Fruit fly (Drosophila melanogaster): Measurements from ENCODE around the gene CG34376.

CG34376 gene

DNA sequence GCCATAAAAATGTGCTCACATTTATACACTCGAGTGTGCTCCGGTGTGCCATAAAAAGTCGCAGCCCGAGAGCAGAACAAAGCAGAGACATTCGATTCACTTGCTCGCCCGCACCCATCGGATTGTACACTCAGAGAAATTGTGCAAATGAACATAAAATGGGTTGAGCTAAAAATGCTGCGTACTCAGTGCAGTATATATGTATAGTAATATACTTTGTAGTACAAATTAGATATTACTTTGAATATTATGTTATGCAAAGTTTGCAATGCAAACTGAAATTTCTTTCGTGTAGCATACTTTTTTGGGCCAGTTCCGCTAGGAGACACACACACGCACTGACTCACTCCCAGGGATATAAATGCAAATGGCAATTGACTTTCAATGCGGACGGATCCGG is 55.7 kb downstream of the CG34376 start (continued):
- TF ChIP-seq emc (GFP tag; optimal IDR thresholded peaks at IDR 0.05) (no peak), CG9609 (GFP tag; optimal IDR thresholded peaks at IDR 0.05) (no peak), CG4424 (GFP tag; optimal IDR thresholded peaks at IDR 0.05) (no peak), CG3838 (GFP tag; optimal IDR thresholded peaks at IDR 0.05) (no peak), dm (GFP tag; optimal IDR thresholded peaks at IDR 0.05) (no peak), Chrac-16 (GFP tag; optimal IDR thresholded peaks at IDR 0.05) (no peak), fd102C (GFP tag; optimal IDR thresholded peaks at IDR 0.05) (no peak), sna (GFP tag; IDR thresholded peaks at IDR 0.05; ENCODE audit: partially characterized antibody) (no peak), Nf-YC (tag; optimal IDR thresholded peaks at IDR 0.05) (no peak), Hmx (GFP tag; optimal IDR thresholded peaks at IDR 0.05) (no peak), zen2 (GFP tag; IDR thresholded peaks at IDR 0.05; ENCODE audit: partially characterized antibody) (no peak), h (optimal IDR thresholded peaks at IDR 0.05) (no peak), HHEX (GFP tag; optimal IDR thresholded peaks at IDR 0.05) (no peak), HmgZ (tag; optimal IDR thresholded peaks at IDR 0.05) (no peak), CG12299 (tag; optimal IDR thresholded peaks at IDR 0.05) (no peak), ato (GFP tag; IDR thresholded peaks at IDR 0.05; ENCODE audit: partially characterized antibody) (no peak), Meics (GFP tag; optimal IDR thresholded peaks at IDR 0.05) (peak; percentile 56), CG14860 (GFP tag; IDR thresholded peaks at IDR 0.05; ENCODE audit: partially characterized antibody) (no peak), ase (GFP tag; IDR thresholded peaks at IDR 0.05) (no peak), grn (GFP tag; optimal IDR thresholded peaks at IDR 0.05) (no peak), Hey (tag; optimal IDR thresholded peaks at IDR 0.05) (no peak), CG9817 (tag; optimal IDR thresholded peaks at IDR 0.05) (no peak), Antp (GFP tag; optimal IDR thresholded peaks at IDR 0.05) (no peak), gsb (GFP tag; IDR thresholded peaks at IDR 0.05) (no peak), CG7271 (tag; optimal IDR thresholded peaks at IDR 0.05) (no peak), CG14965 (GFP tag; optimal IDR thresholded peaks at IDR 0.05; ENCODE audit: borderline replicate concordance) (no peak), nmo (GFP tag; optimal IDR thresholded peaks at IDR 0.05) (no peak), kah (GFP tag; optimal IDR thresholded peaks at IDR 0.05) (no peak), CG13624 (GFP tag; optimal IDR thresholded peaks at IDR 0.05) (no peak), CG11504 (tag; optimal IDR thresholded peaks at IDR 0.05) (peak; percentile 27), Bdp1 (GFP tag; optimal IDR thresholded peaks at IDR 0.05) (no peak), E2f1 (GFP tag; IDR thresholded peaks at IDR 0.05) (peak; percentile 33; the same call in 1 of the 2 replicates), CG10959 (GFP tag; IDR thresholded peaks at IDR 0.05) (no peak), CG17912 (GFP tag; optimal IDR thresholded peaks at IDR 0.05) (no peak), crp (GFP tag; optimal IDR thresholded peaks at IDR 0.05) (no peak), bowl (GFP tag; IDR thresholded peaks at IDR 0.05) (no peak), toy (GFP tag; IDR thresholded peaks at IDR 0.05) (no peak), CG13287 (GFP tag; IDR thresholded peaks at IDR 0.05; ENCODE audit: partially characterized antibody) (no peak), chn (GFP tag; optimal IDR thresholded peaks at IDR 0.05) (no peak), gt (GFP tag; IDR thresholded peaks at IDR 0.05) (no peak), tin (GFP tag; optimal IDR thresholded peaks at IDR 0.05) (no peak), Sox100B (GFP tag; optimal IDR thresholded peaks at IDR 0.05) (no peak), stwl (tag; optimal IDR thresholded peaks at IDR 0.05) (no peak), CG14014 (GFP tag; IDR thresholded peaks at IDR 0.05) (no peak), Bgb (GFP tag; IDR thresholded peaks at IDR 0.05; ENCODE audit: partially characterized antibody) (no peak), pita (GFP tag; optimal IDR thresholded peaks at IDR 0.05) (no peak), CG6765 (GFP tag; optimal IDR thresholded peaks at IDR 0.05) (no peak), bcd (GFP tag; optimal IDR thresholded peaks at IDR 0.05) (no peak), Kr (GFP tag; optimal IDR thresholded peaks at IDR 0.05) (no peak), tio (GFP tag; optimal IDR thresholded peaks at IDR 0.05) (no peak), Elba2 (GFP tag; optimal IDR thresholded peaks at IDR 0.05) (no peak), E2f2 (GFP tag; IDR thresholded peaks at IDR 0.05) (no peak)
